Worm (Caenorhabditis elegans) whole organism, late embryonic: ENCODE measurements around the gene ife-2.
"Not testable (repeated sequence)": the region's sequence is repeated elsewhere in the genome, so short reads cannot be mapped to it uniquely, and the experiment has no call there.

ENCODE experiments used
- F13H6.1 ChIP-seq: sonication (generic microtip); optimal IDR thresholded peaks from 2 replicates; lab custom pipeline; 2016; ENCODE audit warnings: missing genetic modification characterization, missing compliant biosample characterization
- T23F11.4 ChIP-seq: fragments of 200-800 bp; sonication (Bioruptor generic); optimal IDR thresholded peaks from 2 replicates; lab custom pipeline; 2018; ENCODE audit warnings: mild to moderate bottlenecking, missing genetic modification characterization, missing compliant biosample characterization
- elt-2 ChIP-seq: sonication (generic microtip); optimal IDR thresholded peaks from 2 replicates; lab custom pipeline; 2016; ENCODE audit warnings: missing genetic modification reagents, missing genetic modification characterization, missing compliant biosample characterization
- ets-4 ChIP-seq: sonication (generic microtip); optimal IDR thresholded peaks from 2 replicates; lab custom pipeline; 2016; ENCODE audit warnings: missing genetic modification characterization, missing compliant biosample characterization
- fkh-10 ChIP-seq: fragments of 150-350 bp; optimal IDR thresholded peaks from 2 replicates; lab custom pipeline; 2014; ENCODE audit warnings: missing biosample characterization, missing genetic modification reagents, missing genetic modification characterization
- hlh-15 ChIP-seq: sonication (generic microtip); optimal IDR thresholded peaks from 2 replicates; lab custom pipeline; 2016; ENCODE audit warnings: missing genetic modification characterization, missing compliant biosample characterization
- nhr-232 ChIP-seq: sonication (generic microtip); optimal IDR thresholded peaks from 2 replicates; lab custom pipeline; 2016; ENCODE audit warnings: missing genetic modification characterization, missing compliant biosample characterization
- pat-9 ChIP-seq: fragments of 200-800 bp; sonication (Bioruptor generic); optimal IDR thresholded peaks from 2 replicates; lab custom pipeline; 2018; ENCODE audit warnings: mild to moderate bottlenecking, missing genetic modification characterization, moderate library complexity, missing compliant biosample characterization
- ref-2 ChIP-seq: sonication (generic microtip); optimal IDR thresholded peaks from 2 replicates; lab custom pipeline; 2016; ENCODE audit warnings: missing genetic modification characterization, missing compliant biosample characterization
- rnt-1 ChIP-seq: sonication (generic microtip); optimal IDR thresholded peaks from 2 replicates; lab custom pipeline; 2016; ENCODE audit warnings: missing genetic modification characterization, missing compliant biosample characterization
- sox-4 ChIP-seq: sonication (generic microtip); optimal IDR thresholded peaks from 2 replicates; lab custom pipeline; 2017; ENCODE audit warnings: mild to moderate bottlenecking, missing genetic modification characterization, inconsistent platforms, missing compliant biosample characterization
- tbx-2 ChIP-seq: sonication (generic microtip); optimal IDR thresholded peaks from 2 replicates; lab custom pipeline; 2016; ENCODE audit warnings: missing genetic modification characterization, missing compliant biosample characterization
- unc-3 ChIP-seq, 2 experiments: fragments of 200-800 bp in 1 of 2; sonication (Bioruptor generic) in 1 of 2; sonication (generic microtip) in 1 of 2; conservative IDR thresholded peaks in 1 of 2; optimal IDR thresholded peaks in 1 of 2; 2 replicates each; pipeline versions ENCODE4 v1.3.6 to Lab custom; 2016 to 2022; ENCODE audit warnings: missing compliant biosample characterization in 2 of 2, missing genetic modification characterization in 2 of 2, missing genetic modification reagents in 1 of 2
- unc-86 ChIP-seq: sonication (generic microtip); optimal IDR thresholded peaks from 2 replicates; lab custom pipeline; 2016; ENCODE audit warnings: missing genetic modification characterization, missing compliant biosample characterization

- not testable (repeated sequence) for TF ChIP-seq unc-3 (GFP tag; conservative IDR thresholded peaks at IDR 0.05; lab: Robert Waterston, UW); unc-3 (tag; optimal IDR thresholded peaks at IDR 0.05; lab: Kevin White, UChicago); nhr-232; sox-4 (tag; lab: Kevin White, UChicago); ref-2 (tag; lab: Kevin White, UChicago); rnt-1 (tag; lab: Kevin White, UChicago); T23F11.4 (GFP tag; lab: Kevin White, UChicago); hlh-15 (tag; lab: Kevin White, UChicago); tbx-2 (tag; lab: Kevin White, UChicago); ets-4 (tag; lab: Kevin White, UChicago); F13H6.1 (tag; lab: Kevin White, UChicago); fkh-10 (GFP tag; lab: Kevin White, UChicago); pat-9 (tag; lab: Kevin White, UChicago); unc-86 (tag; lab: Kevin White, UChicago); elt-2 (tag; lab: Kevin White, UChicago)
Observed at ce11 chrX:347117-347516, 35.4 kb downstream of the ife-2 start, which contains the start of gene C04E7.3.
